Worm (Caenorhabditis elegans): ENCODE results near the gene ZK512.11.

Gene ZK512.11

DNA sequence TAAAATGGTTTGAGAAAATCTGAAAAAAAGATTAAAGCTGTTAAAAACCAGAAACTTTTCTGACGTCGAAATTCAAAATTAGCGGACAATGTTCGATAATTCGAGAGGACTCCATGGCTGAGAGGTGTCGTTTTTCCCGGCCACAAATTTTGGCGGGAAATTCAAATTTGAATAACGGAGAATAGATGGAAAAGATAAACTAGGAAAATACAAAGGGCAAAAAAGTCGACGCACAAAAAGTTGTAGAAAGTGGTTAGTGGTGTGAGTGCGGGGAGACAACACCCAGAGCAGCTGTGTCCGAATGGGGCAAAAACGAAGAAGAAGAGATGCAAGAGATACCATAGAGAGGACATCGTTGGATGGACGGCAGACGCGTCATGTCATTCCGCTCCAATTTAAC, 47.1 kb downstream of the ZK512.11 start, which contains the start of gene cls-3 (continued):
- TF ChIP-seq lin-35 (GFP tag; optimal IDR thresholded peaks at IDR 0.05) (peak; percentile 88 to 92), nhr-85 (tag) (peak; percentile 84), nhr-20 (tag; optimal IDR thresholded peaks at IDR 0.05) (peak; percentile 43), sup-37 (GFP tag; optimal IDR thresholded peaks at IDR 0.05) (no peak), nhr-11 (tag; optimal IDR thresholded peaks at IDR 0.05) (no peak), efl-1 (optimal IDR thresholded peaks at IDR 0.05) (peak; percentile 94 to 96), efl-1 (GFP tag; optimal IDR thresholded peaks at IDR 0.05 in 1 of 2) (peak; percentile 88 to 99), tbx-2 (tag; optimal IDR thresholded peaks at IDR 0.05) (peak; percentile 25)

All from whole organism, L1 larva.